Fruit fly (Drosophila melanogaster) whole organism, embryonic: ENCODE data around the gene Ctr1B.

ENCODE experiments used
- ATbp ChIP-seq: fragments of 200-800 bp; sonication (Bioruptor generic); optimal IDR thresholded peaks from 2 replicates; lab custom pipeline; 2017; ENCODE audit warnings: missing biosample characterization, mild to moderate bottlenecking, missing genetic modification characterization, missing genetic modification reagents
- Antp ChIP-seq: fragments of 200-800 bp; sonication (Bioruptor generic); optimal IDR thresholded peaks from 3 replicates; lab custom pipeline; 2016; ENCODE audit warnings: missing biosample characterization, missing genetic modification characterization
- Atf6 ChIP-seq: fragments of 200-800 bp; sonication (Bioruptor generic); IDR thresholded peaks from 2 replicates; pipeline ENCODE4 v1.3.6; 2022; ENCODE audit warnings: missing biosample characterization, missing genetic modification characterization
- Bgb ChIP-seq: fragments of 200-800 bp; sonication (Bioruptor generic); IDR thresholded peaks from 2 replicates; pipeline ENCODE4 v1.3.6; 2022; ENCODE audit warnings: missing biosample characterization, missing genetic modification characterization; ENCODE audit not compliant: partially characterized antibody
- Blimp-1 ChIP-seq: fragments of 200-800 bp; sonication (Bioruptor generic); optimal IDR thresholded peaks from 3 replicates; lab custom pipeline; 2018; ENCODE audit warnings: missing biosample characterization, missing genetic modification characterization, mild to moderate bottlenecking, moderate library complexity, missing genetic modification reagents
- CG10654 ChIP-seq: fragments of 200-800 bp; sonication (Bioruptor generic); optimal IDR thresholded peaks from 2 replicates; lab custom pipeline; 2016; ENCODE audit warnings: missing biosample characterization, missing genetic modification characterization
- CG10959 ChIP-seq: fragments of 200-800 bp; sonication (Bioruptor generic); IDR thresholded peaks from 2 replicates; pipeline ENCODE4 v1.3.6; 2022; ENCODE audit warnings: missing biosample characterization, missing genetic modification characterization
- CG11696 ChIP-seq: fragments of 200-800 bp; sonication (Bioruptor generic); IDR thresholded peaks from 2 replicates; pipeline ENCODE4 v1.3.6; 2022; ENCODE audit warnings: missing biosample characterization, missing genetic modification characterization
- CG12219 ChIP-seq: fragments of 200-800 bp; sonication (Bioruptor generic); optimal IDR thresholded peaks from 3 replicates; lab custom pipeline; 2018; ENCODE audit warnings: missing biosample characterization, mild to moderate bottlenecking, missing genetic modification characterization
- CG15514 ChIP-seq: fragments of 200-800 bp; sonication (Bioruptor generic); optimal IDR thresholded peaks from 3 replicates; lab custom pipeline; 2017; ENCODE audit warnings: missing biosample characterization, missing genetic modification characterization, mild to moderate bottlenecking, moderate library complexity, missing genetic modification reagents
- CG17612 ChIP-seq: fragments of 200-800 bp; sonication (Bioruptor generic); IDR thresholded peaks from 2 replicates; pipeline ENCODE4 v1.3.6; 2022; ENCODE audit warnings: missing biosample characterization, missing genetic modification characterization
- CG2199 ChIP-seq: fragments of 200-800 bp; sonication (Bioruptor generic); IDR thresholded peaks from 3 replicates; pipeline ENCODE4 v1.3.6; 2022; ENCODE audit warnings: missing biosample characterization, missing genetic modification characterization
- CG2202 ChIP-seq: fragments of 200-800 bp; sonication (Bioruptor generic); optimal IDR thresholded peaks from 2 replicates; lab custom pipeline; 2018; ENCODE audit warnings: missing biosample characterization, mild to moderate bottlenecking, missing genetic modification characterization
- CG32532 ChIP-seq: fragments of 200-800 bp; sonication (Bioruptor generic); IDR thresholded peaks from 2 replicates; pipeline ENCODE4 v1.3.6; 2022; ENCODE audit warnings: missing biosample characterization, missing genetic modification characterization
- CG34422 ChIP-seq: fragments of 200-800 bp; sonication (Bioruptor generic); IDR thresholded peaks from 3 replicates; pipeline ENCODE4 v1.3.6; 2022; ENCODE audit warnings: missing biosample characterization, missing genetic modification characterization
- CG6791 ChIP-seq: fragments of 200-800 bp; sonication (Bioruptor generic); IDR thresholded peaks from 3 replicates; pipeline ENCODE4 v1.3.6; 2022; ENCODE audit warnings: missing biosample characterization, missing genetic modification characterization; ENCODE audit not compliant: partially characterized antibody
- CG6854 ChIP-seq: fragments of 200-800 bp; sonication (Bioruptor generic); optimal IDR thresholded peaks from 3 replicates; lab custom pipeline; 2017; ENCODE audit warnings: missing biosample characterization, mild to moderate bottlenecking, missing genetic modification characterization
- D ChIP-seq, 2 experiments: fragments of 200-800 bp in 1 of 2; fragments of >200 bp in 1 of 2; sonication (Bioruptor generic) in 1 of 2; optimal IDR thresholded peaks; 2 replicates in 1 of 2; 3 replicates in 1 of 2; lab custom pipeline; 2017; ENCODE audit warnings: mild to moderate bottlenecking in 1 of 2, missing biosample characterization in 1 of 2, missing genetic modification characterization in 1 of 2, missing genetic modification reagents in 1 of 2
- Dll ChIP-seq: fragments of 200-800 bp; sonication (Bioruptor generic); IDR thresholded peaks from 4 replicates; pipeline ENCODE4 v1.3.6; 2022; ENCODE audit warnings: missing biosample characterization, missing genetic modification characterization; ENCODE audit not compliant: partially characterized antibody
- Drgx ChIP-seq: fragments of 200-800 bp; sonication (Bioruptor generic); IDR thresholded peaks from 2 replicates; pipeline ENCODE4 v1.3.6; 2022; ENCODE audit warnings: missing biosample characterization, missing genetic modification characterization
- Fer1 ChIP-seq: fragments of 200-800 bp; sonication (Bioruptor generic); optimal IDR thresholded peaks from 2 replicates; lab custom pipeline; 2017; ENCODE audit warnings: missing biosample characterization, mild to moderate bottlenecking, missing genetic modification characterization
- H2.0 ChIP-seq: fragments of 200-800 bp; sonication (Bioruptor generic); IDR thresholded peaks from 2 replicates; pipeline ENCODE4 v1.3.6; 2022; ENCODE audit warnings: missing biosample characterization, missing genetic modification characterization
- Lim3 ChIP-seq: fragments of 200-800 bp; sonication (Bioruptor generic); IDR thresholded peaks from 2 replicates; pipeline ENCODE4 v1.3.6; 2022; ENCODE audit warnings: missing biosample characterization, missing genetic modification characterization
- Poxn ChIP-seq: fragments of 200-800 bp; sonication (Bioruptor generic); IDR thresholded peaks from 2 replicates; pipeline ENCODE4 v1.3.6; 2022; ENCODE audit warnings: missing biosample characterization, missing genetic modification characterization
- Sin3A ChIP-seq: fragments of >200 bp; optimal IDR thresholded peaks from 2 replicates; lab custom pipeline; 2018
- Six4 ChIP-seq: fragments of 200-800 bp; sonication (Bioruptor generic); optimal IDR thresholded peaks from 2 replicates; lab custom pipeline; 2016; ENCODE audit warnings: missing biosample characterization, missing genetic modification characterization
- Tbp ChIP-seq: fragments of >200 bp; optimal IDR thresholded peaks from 2 replicates; lab custom pipeline; 2018; ENCODE audit warnings: missing biosample characterization, missing genetic modification characterization
- Usf ChIP-seq: fragments of 200-800 bp; sonication (Bioruptor generic); optimal IDR thresholded peaks from 2 replicates; lab custom pipeline; 2017; ENCODE audit warnings: missing genotype, missing biosample characterization, missing genetic modification characterization
- cad ChIP-seq: fragments of >200 bp; optimal IDR thresholded peaks from 2 replicates; lab custom pipeline; 2017; ENCODE audit warnings: missing biosample characterization, missing genetic modification characterization
- cg ChIP-seq: fragments of 200-800 bp; sonication (Bioruptor generic); optimal IDR thresholded peaks from 3 replicates; lab custom pipeline; 2019; ENCODE audit warnings: missing biosample characterization, mild to moderate bottlenecking, missing genetic modification characterization, moderate library complexity
- chif ChIP-seq, 2 experiments: fragments of 200-800 bp; sonication (Bioruptor generic); optimal IDR thresholded peaks; 3 replicates each; lab custom pipeline; 2016; ENCODE audit warnings: missing biosample characterization in 2 of 2, missing genetic modification characterization in 2 of 2
- ci ChIP-seq: fragments of 200-800 bp; sonication (Bioruptor generic); IDR thresholded peaks from 3 replicates; pipeline ENCODE4 v1.3.6; 2022; ENCODE audit warnings: missing biosample characterization, missing genetic modification characterization
- cwo ChIP-seq: fragments of 200-800 bp; sonication (Bioruptor generic); optimal IDR thresholded peaks from 3 replicates; lab custom pipeline; 2017; ENCODE audit warnings: missing biosample characterization, missing genetic modification characterization, mild to moderate bottlenecking, moderate library complexity, missing genetic modification reagents
- dmrt11E ChIP-seq: fragments of 200-800 bp; sonication (Bioruptor generic); optimal IDR thresholded peaks from 3 replicates; lab custom pipeline; 2018; ENCODE audit warnings: missing biosample characterization, mild to moderate bottlenecking, missing genetic modification characterization, moderate library complexity
- ewg ChIP-seq: fragments of 200-800 bp; sonication (Bioruptor generic); optimal IDR thresholded peaks from 3 replicates; lab custom pipeline; 2017; ENCODE audit warnings: mild to moderate bottlenecking, missing biosample characterization, missing genetic modification reagents, missing genetic modification characterization
- hkb ChIP-seq, 2 experiments: fragments of 200-800 bp in 1 of 2; fragments of >200 bp in 1 of 2; sonication (Bioruptor generic) in 1 of 2; IDR thresholded peaks in 1 of 2; optimal IDR thresholded peaks in 1 of 2; 2 replicates each; pipeline versions ENCODE4 v1.3.6 to Lab custom; 2017 to 2022; ENCODE audit warnings: missing biosample characterization in 1 of 2, missing genetic modification characterization in 1 of 2
- insv ChIP-seq, 2 experiments: fragments of 200-800 bp; sonication (Bioruptor generic); optimal IDR thresholded peaks; 3 replicates each; lab custom pipeline; 2016 to 2018; ENCODE audit warnings: missing biosample characterization in 2 of 2, missing genetic modification characterization in 2 of 2
- inv ChIP-seq: fragments of 200-800 bp; sonication (Bioruptor generic); IDR thresholded peaks from 2 replicates; pipeline ENCODE4 v1.3.6; 2022; ENCODE audit warnings: missing biosample characterization, missing genetic modification characterization; ENCODE audit not compliant: partially characterized antibody
- lov ChIP-seq, 2 experiments: fragments of 200-800 bp in 1 of 2; fragments of >200 bp in 1 of 2; sonication (Bioruptor generic) in 1 of 2; IDR thresholded peaks in 1 of 2; optimal IDR thresholded peaks in 1 of 2; 2 replicates in 1 of 2; 3 replicates in 1 of 2; pipeline versions ENCODE4 v1.3.6 to Lab custom; 2017 to 2022; ENCODE audit warnings: missing biosample characterization in 1 of 2, missing genetic modification characterization in 1 of 2
- p53 ChIP-seq: fragments of 200-800 bp; sonication (Bioruptor generic); optimal IDR thresholded peaks from 2 replicates; lab custom pipeline; 2016; ENCODE audit warnings: missing biosample characterization, missing genetic modification characterization
- pb ChIP-seq: fragments of 200-800 bp; sonication (Bioruptor generic); optimal IDR thresholded peaks from 3 replicates; lab custom pipeline; 2016; ENCODE audit warnings: missing biosample characterization, missing genetic modification characterization
- sc ChIP-seq, 3 experiments: fragments of >200 bp in 2 of 3; fragments of 200-800 bp in 1 of 3; sonication (Bioruptor generic) in 1 of 3; optimal IDR thresholded peaks; 2 replicates in 2 of 3; 3 replicates in 1 of 3; lab custom pipeline; 2017; ENCODE audit warnings: mild to moderate bottlenecking in 1 of 3, missing biosample characterization in 1 of 3, missing genetic modification characterization in 1 of 3, missing genetic modification reagents in 1 of 3
- sens ChIP-seq: fragments of 200-800 bp; sonication (Bioruptor generic); peaks from one replicate; lab custom pipeline; 2016; ENCODE audit warnings: missing biosample characterization, missing genetic modification characterization
- sna ChIP-seq: fragments of 200-800 bp; sonication (Bioruptor generic); IDR thresholded peaks from 2 replicates; pipeline ENCODE4 v1.3.6; 2022; ENCODE audit warnings: missing biosample characterization, missing genetic modification characterization; ENCODE audit not compliant: partially characterized antibody
- trem ChIP-seq: fragments of 200-800 bp; optimal IDR thresholded peaks from 3 replicates; lab custom pipeline; 2019; ENCODE audit warnings: missing biosample characterization, mild to moderate bottlenecking, missing genetic modification characterization, moderate library complexity
- wdn ChIP-seq: fragments of 200-800 bp; sonication (Bioruptor generic); IDR thresholded peaks from 2 replicates; pipeline ENCODE4 v1.3.6; 2022; ENCODE audit warnings: missing biosample characterization, missing genetic modification characterization
- wek ChIP-seq: fragments of 200-800 bp; sonication (Bioruptor generic); optimal IDR thresholded peaks from 3 replicates; lab custom pipeline; 2018; ENCODE audit warnings: missing biosample characterization, mild to moderate bottlenecking, missing genetic modification characterization, moderate library complexity
- zf30C ChIP-seq: fragments of 200-800 bp; sonication (Bioruptor generic); optimal IDR thresholded peaks from 3 replicates; lab custom pipeline; 2018; ENCODE audit warnings: missing biosample characterization, mild to moderate bottlenecking, missing genetic modification characterization

Gene Ctr1B

DNA sequence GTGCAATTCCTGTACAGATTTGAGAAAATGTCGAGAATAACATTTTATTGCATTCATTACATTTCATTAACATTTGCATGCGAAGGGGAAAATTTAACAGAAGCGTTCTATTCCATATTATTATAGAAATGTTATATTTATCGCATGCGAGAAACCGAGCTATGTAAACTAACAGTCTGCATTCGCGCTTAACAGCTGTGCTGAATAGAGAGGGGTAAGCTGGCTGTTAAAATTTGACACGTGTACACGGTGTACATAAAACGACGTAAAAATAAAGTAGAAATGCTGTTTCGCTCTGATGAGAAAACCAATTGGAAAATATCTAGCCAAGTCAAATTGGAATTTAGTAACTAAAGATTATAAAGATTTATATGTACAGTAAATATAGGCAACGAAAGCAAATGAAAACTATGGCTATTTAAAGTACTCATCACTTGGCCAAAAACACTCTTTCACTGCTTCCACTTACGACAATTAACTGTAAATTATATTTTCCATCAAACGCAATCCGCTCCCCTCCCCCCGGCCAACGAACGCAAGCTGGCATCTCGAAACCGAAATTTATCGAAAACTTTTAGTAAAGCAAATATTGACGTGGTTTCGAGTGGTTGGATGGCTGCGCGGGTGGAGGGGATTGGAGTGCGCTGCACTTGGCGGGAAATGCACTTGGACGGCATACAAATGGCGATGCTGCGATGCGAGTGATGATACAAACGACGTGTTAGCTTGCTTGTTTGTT is 11.1 kb upstream of the Ctr1B start (continued):
- TF ChIP-seq CG6854 (GFP tag; lab: Kevin White, UChicago) (no peak), CG2199 (GFP tag; lab: Robert Waterston, UW) (peak; percentile 45; the same call in 1 of the 3 replicates), CG6791 (no peak), H2.0 (GFP tag; lab: Robert Waterston, UW) (no peak), pb (no peak), hkb (optimal IDR thresholded peaks at IDR 0.05; lab: Kevin White, UChicago) (peak; percentile 22), hkb (GFP tag; IDR thresholded peaks at IDR 0.05; lab: Robert Waterston, UW) (no peak), Fer1 (GFP tag; lab: Kevin White, UChicago) (no peak), Sin3A (lab: Kevin White, UChicago) (no peak), cg (GFP tag; lab: Kevin White, UChicago) (no peak), Six4 (no peak), cwo (GFP tag; lab: Kevin White, UChicago) (peak; percentile 55), ewg (GFP tag; lab: Kevin White, UChicago) (no peak), cad (no peak), CG32532 (GFP tag; lab: Robert Waterston, UW) (no peak), Usf (no peak), Poxn (no peak), CG12219 (GFP tag; lab: Kevin White, UChicago) (no peak), Atf6 (GFP tag; lab: Robert Waterston, UW) (0 out of 2 replicates have a peak, but pooled peaks have one; percentile 17), Blimp-1 (GFP tag; lab: Kevin White, UChicago) (no peak), CG10654 (GFP tag; lab: Kevin White, UChicago) (no peak), lov (optimal IDR thresholded peaks at IDR 0.05; lab: Kevin White, UChicago) (no peak), lov (GFP tag; IDR thresholded peaks at IDR 0.05; lab: Robert Waterston, UW) (no peak), CG15514 (GFP tag; lab: Kevin White, UChicago) (no peak), inv (GFP tag; lab: Robert Waterston, UW) (no peak), sc (optimal IDR thresholded peaks at IDR 0.05; lab: Kevin White, UChicago) (no peak), sc (GFP tag; optimal IDR thresholded peaks at IDR 0.05; lab: Kevin White, UChicago) (no peak), Lim3 (GFP tag; lab: Robert Waterston, UW) (no peak), Dll (peak; percentile 25; the same call in 1 of the 4 replicates), CG17612 (GFP tag; lab: Robert Waterston, UW) (no peak), Drgx (GFP tag; lab: Robert Waterston, UW) (no peak), Antp (GFP tag; lab: Kevin White, UChicago) (no peak), dmrt11E (no peak), D (optimal IDR thresholded peaks at IDR 0.05; lab: Kevin White, UChicago) (peak; percentile 37), D (GFP tag; optimal IDR thresholded peaks at IDR 0.05; lab: Kevin White, UChicago) (no peak), sna (no peak), sens (peak; percentile 50), wek (GFP tag; lab: Kevin White, UChicago) (no peak), CG34422 (no peak), zf30C (GFP tag; lab: Kevin White, UChicago) (no peak), CG2202 (tag; lab: Kevin White, UChicago) (no peak), Bgb (GFP tag; lab: Robert Waterston, UW) (peak; percentile 70), wdn (GFP tag; lab: Robert Waterston, UW) (no peak), p53 (GFP tag; lab: Kevin White, UChicago) (no peak), CG10959 (GFP tag; lab: Robert Waterston, UW) (no peak), Tbp (GFP tag; lab: Kevin White, UChicago) (no peak), chif (GFP tag; optimal IDR thresholded peaks at IDR 0.05; lab: Kevin White, UChicago) (no peak), ATbp (peak; percentile 51), trem (tag; lab: Kevin White, UChicago) (peak; percentile 6), ci (GFP tag; lab: Robert Waterston, UW) (0 out of 3 replicates have a peak, but pooled peaks have one; percentile 20), insv (GFP tag; optimal IDR thresholded peaks at IDR 0.05; lab: Kevin White, UChicago) (peak; percentile 98 to 100), CG11696 (no peak)
